Fruit fly (Drosophila melanogaster) whole organism, embryonic: ENCODE data around the gene Ass.

Experiments
- BtbVII ChIP-seq: fragments of 200-800 bp; sonication (Bioruptor generic); optimal IDR thresholded peaks from 3 replicates; lab custom pipeline; 2017; ENCODE audit warnings: missing biosample characterization, mild to moderate bottlenecking, missing genetic modification characterization
- CG10147 ChIP-seq: fragments of 200-800 bp; sonication (Bioruptor generic); optimal IDR thresholded peaks from 2 replicates; lab custom pipeline; 2019; ENCODE audit warnings: missing biosample characterization, mild to moderate bottlenecking, missing genetic modification characterization, moderate library complexity
- CG10565 ChIP-seq: fragments of 200-800 bp; sonication (Bioruptor generic); optimal IDR thresholded peaks from 3 replicates; lab custom pipeline; 2016; ENCODE audit warnings: missing biosample characterization, mild to moderate bottlenecking, missing genetic modification characterization
- CG12299 ChIP-seq: fragments of 200-800 bp; sonication (Bioruptor generic); optimal IDR thresholded peaks from 2 replicates; lab custom pipeline; 2018; ENCODE audit warnings: missing biosample characterization, mild to moderate bottlenecking, missing genetic modification characterization
- CG12391 ChIP-seq: fragments of 200-800 bp; sonication (Bioruptor generic); optimal IDR thresholded peaks from 3 replicates; lab custom pipeline; 2018; ENCODE audit warnings: missing biosample characterization, mild to moderate bottlenecking, missing genetic modification characterization, moderate library complexity
- CG13894 ChIP-seq: fragments of 200-800 bp; sonication (Bioruptor generic); optimal IDR thresholded peaks from 3 replicates; lab custom pipeline; 2018; ENCODE audit warnings: missing biosample characterization, mild to moderate bottlenecking, missing genetic modification characterization, moderate library complexity
- CG14667 ChIP-seq: fragments of 200-800 bp; sonication (Bioruptor generic); IDR thresholded peaks from 2 replicates; pipeline ENCODE4 v1.3.6; 2022; ENCODE audit warnings: missing biosample characterization, missing genetic modification characterization
- CG14710 ChIP-seq: fragments of 200-800 bp; sonication (Bioruptor generic); optimal IDR thresholded peaks from 3 replicates; lab custom pipeline; 2019; ENCODE audit warnings: missing biosample characterization, mild to moderate bottlenecking, missing genetic modification characterization, moderate library complexity
- CG1647 ChIP-seq: fragments of 200-800 bp; sonication (Bioruptor generic); optimal IDR thresholded peaks from 3 replicates; lab custom pipeline; 2016; ENCODE audit warnings: missing biosample characterization, missing genetic modification characterization
- CG17385 ChIP-seq: fragments of 200-800 bp; sonication (Bioruptor generic); optimal IDR thresholded peaks from 3 replicates; lab custom pipeline; 2018; ENCODE audit warnings: missing biosample characterization, mild to moderate bottlenecking, missing genetic modification characterization
- CG17829 ChIP-seq: fragments of 200-800 bp; optimal IDR thresholded peaks from 2 replicates; lab custom pipeline; 2019; ENCODE audit warnings: missing biosample characterization, mild to moderate bottlenecking, missing genetic modification characterization, moderate library complexity
- CG2712 ChIP-seq: fragments of 200-800 bp; optimal IDR thresholded peaks from 3 replicates; lab custom pipeline; 2019; ENCODE audit warnings: missing biosample characterization, mild to moderate bottlenecking, missing genetic modification characterization, moderate library complexity
- CG31441 ChIP-seq: fragments of 200-800 bp; sonication (Bioruptor generic); IDR thresholded peaks from 2 replicates; pipeline ENCODE4 v1.3.6; 2022; ENCODE audit warnings: missing biosample characterization, missing genetic modification characterization
- CG3995 ChIP-seq: fragments of 200-800 bp; sonication (Bioruptor generic); optimal IDR thresholded peaks from 3 replicates; lab custom pipeline; 2016; ENCODE audit warnings: missing biosample characterization, missing genetic modification characterization
- CG4820 ChIP-seq: fragments of 200-800 bp; sonication (Bioruptor generic); optimal IDR thresholded peaks from 3 replicates; lab custom pipeline; 2016; ENCODE audit warnings: missing biosample characterization, missing genetic modification characterization
- CG5180 ChIP-seq: fragments of 200-800 bp; sonication (Bioruptor generic); optimal IDR thresholded peaks from 3 replicates; lab custom pipeline; 2017; ENCODE audit warnings: missing biosample characterization, missing genetic modification characterization, mild to moderate bottlenecking, moderate library complexity, missing genetic modification reagents
- CG8359 ChIP-seq: fragments of 200-800 bp; sonication (Bioruptor generic); optimal IDR thresholded peaks from 2 replicates; lab custom pipeline; 2017; ENCODE audit warnings: missing biosample characterization, mild to moderate bottlenecking, missing genetic modification characterization, borderline replicate concordance
- Doc2 ChIP-seq: fragments of 200-800 bp; sonication (Bioruptor generic); IDR thresholded peaks from 2 replicates; pipeline ENCODE4 v1.3.6; 2022; ENCODE audit warnings: missing biosample characterization, missing genetic modification characterization
- H15 ChIP-seq: fragments of 200-800 bp; sonication (Bioruptor generic); IDR thresholded peaks from 3 replicates; pipeline ENCODE4 v1.3.6; 2022; ENCODE audit warnings: missing biosample characterization, missing genetic modification characterization
- HLH4C ChIP-seq: fragments of 200-800 bp; sonication (Bioruptor generic); IDR thresholded peaks from 3 replicates; pipeline ENCODE4 v1.3.6; 2022; ENCODE audit warnings: missing biosample characterization, missing genetic modification characterization; ENCODE audit not compliant: partially characterized antibody
- Lhr ChIP-seq: fragments of 200-800 bp; sonication (Bioruptor generic); optimal IDR thresholded peaks from 3 replicates; lab custom pipeline; 2017; ENCODE audit warnings: mild to moderate bottlenecking, missing biosample characterization, missing genetic modification reagents, missing genetic modification characterization
- Pdp1 ChIP-seq, 2 experiments: fragments of 200-800 bp; sonication (Bioruptor generic); optimal IDR thresholded peaks; 3 replicates each; lab custom pipeline; 2016; ENCODE audit warnings: missing biosample characterization in 2 of 2, missing genetic modification characterization in 2 of 2, mild to moderate bottlenecking in 1 of 2, moderate library complexity in 1 of 2
- Spps ChIP-seq: fragments of 200-800 bp; sonication (Bioruptor generic); optimal IDR thresholded peaks from 2 replicates; lab custom pipeline; 2018; ENCODE audit warnings: missing biosample characterization, mild to moderate bottlenecking, missing genetic modification characterization
- amos ChIP-seq: fragments of 200-800 bp; sonication (Bioruptor generic); IDR thresholded peaks from 2 replicates; pipeline ENCODE4 v1.3.6; 2022; ENCODE audit warnings: missing biosample characterization, missing genetic modification characterization; ENCODE audit not compliant: partially characterized antibody
- aop ChIP-seq: fragments of 200-800 bp; sonication (Bioruptor generic); IDR thresholded peaks from 2 replicates; pipeline ENCODE4 v1.3.6; 2022; ENCODE audit warnings: missing biosample characterization, missing genetic modification characterization
- ara ChIP-seq: fragments of 200-800 bp; sonication (Bioruptor generic); IDR thresholded peaks from 2 replicates; pipeline ENCODE4 v1.3.6; 2022; ENCODE audit warnings: missing biosample characterization, missing genetic modification characterization
- ash1 ChIP-seq: fragments of 200-800 bp; sonication (Bioruptor generic); optimal IDR thresholded peaks from 2 replicates; lab custom pipeline; 2018; ENCODE audit warnings: missing biosample characterization, mild to moderate bottlenecking, missing genetic modification characterization
- ato ChIP-seq: fragments of 200-800 bp; sonication (Bioruptor generic); IDR thresholded peaks from 2 replicates; pipeline ENCODE4 v1.3.6; 2022; ENCODE audit warnings: missing biosample characterization, missing genetic modification characterization; ENCODE audit not compliant: partially characterized antibody
- bsh ChIP-seq, 2 experiments: fragments of 200-800 bp; sonication (Bioruptor generic); optimal IDR thresholded peaks; 2 replicates each; lab custom pipeline; 2017 to 2018; ENCODE audit warnings: mild to moderate bottlenecking in 2 of 2, missing biosample characterization in 2 of 2, missing genetic modification characterization in 2 of 2, moderate library complexity in 1 of 2
- cg ChIP-seq: fragments of 200-800 bp; sonication (Bioruptor generic); optimal IDR thresholded peaks from 3 replicates; lab custom pipeline; 2019; ENCODE audit warnings: missing biosample characterization, mild to moderate bottlenecking, missing genetic modification characterization, moderate library complexity
- crol ChIP-seq: fragments of 200-800 bp; sonication (Bioruptor generic); IDR thresholded peaks from 2 replicates; pipeline ENCODE4 v1.3.6; 2022; ENCODE audit warnings: missing biosample characterization, missing genetic modification characterization
- dmrt99B ChIP-seq: fragments of 200-800 bp; sonication (Bioruptor generic); optimal IDR thresholded peaks from 2 replicates; lab custom pipeline; 2018; ENCODE audit warnings: missing biosample characterization, mild to moderate bottlenecking, missing genetic modification characterization, moderate library complexity
- eve ChIP-seq, 2 experiments: fragments of >200 bp; optimal IDR thresholded peaks; 2 replicates each; lab custom pipeline; 2017; ENCODE audit warnings: missing biosample characterization in 2 of 2, missing genetic modification characterization in 2 of 2
- fd96Cb ChIP-seq: fragments of 200-800 bp; sonication (Bioruptor generic); optimal IDR thresholded peaks from 2 replicates; lab custom pipeline; 2018; ENCODE audit warnings: missing biosample characterization, mild to moderate bottlenecking, missing genetic modification characterization, moderate library complexity
- fru ChIP-seq: fragments of >200 bp; optimal IDR thresholded peaks from 2 replicates; lab custom pipeline; 2017
- gcm ChIP-seq: fragments of 200-800 bp; sonication (Bioruptor generic); optimal IDR thresholded peaks from 2 replicates; lab custom pipeline; 2019; ENCODE audit warnings: missing biosample characterization, mild to moderate bottlenecking, missing genetic modification characterization, moderate library complexity
- gsb-n ChIP-seq: fragments of 200-800 bp; sonication (Bioruptor generic); optimal IDR thresholded peaks from 3 replicates; lab custom pipeline; 2018; ENCODE audit warnings: missing biosample characterization, mild to moderate bottlenecking, missing genetic modification characterization
- jing ChIP-seq: fragments of 200-800 bp; sonication (Bioruptor generic); optimal IDR thresholded peaks from 2 replicates; lab custom pipeline; 2018; ENCODE audit warnings: missing biosample characterization, mild to moderate bottlenecking, missing genetic modification characterization
- kah ChIP-seq: fragments of 200-800 bp; sonication (Bioruptor generic); optimal IDR thresholded peaks from 2 replicates; lab custom pipeline; 2018; ENCODE audit warnings: missing biosample characterization, mild to moderate bottlenecking, missing genetic modification characterization
- otp ChIP-seq: fragments of 200-800 bp; sonication (Bioruptor generic); IDR thresholded peaks from 3 replicates; pipeline ENCODE4, ENCODE4 v1.3.6; 2022; ENCODE audit warnings: missing biosample characterization, missing genetic modification characterization
- pho ChIP-seq: fragments of 200-800 bp; sonication (Bioruptor generic); optimal IDR thresholded peaks from 2 replicates; lab custom pipeline; 2016; ENCODE audit warnings: missing biosample characterization, missing genetic modification characterization
- pzg ChIP-seq: fragments of 200-800 bp; sonication (Bioruptor generic); optimal IDR thresholded peaks from 3 replicates; lab custom pipeline; 2018; ENCODE audit warnings: missing biosample characterization, mild to moderate bottlenecking, missing genetic modification characterization, moderate library complexity
- sd ChIP-seq: fragments of 200-800 bp; sonication (Bioruptor generic); optimal IDR thresholded peaks from 3 replicates; lab custom pipeline; 2018; ENCODE audit warnings: missing biosample characterization, mild to moderate bottlenecking, missing genetic modification characterization, moderate library complexity
- sim ChIP-seq: fragments of 200-800 bp; sonication (Bioruptor generic); IDR thresholded peaks from 2 replicates; pipeline ENCODE4 v1.3.6; 2022; ENCODE audit warnings: missing biosample characterization, missing genetic modification characterization
- sob ChIP-seq: fragments of 200-800 bp; sonication (Bioruptor generic); IDR thresholded peaks from 2 replicates; pipeline ENCODE4 v1.3.6; 2022; ENCODE audit warnings: missing biosample characterization, missing genetic modification characterization
- tio ChIP-seq: fragments of 200-800 bp; sonication (Bioruptor generic); optimal IDR thresholded peaks from 2 replicates; lab custom pipeline; 2017; ENCODE audit warnings: missing biosample characterization, missing genetic modification characterization, inconsistent platforms
- wdn ChIP-seq: fragments of 200-800 bp; sonication (Bioruptor generic); IDR thresholded peaks from 2 replicates; pipeline ENCODE4 v1.3.6; 2022; ENCODE audit warnings: missing biosample characterization, missing genetic modification characterization
- yki ChIP-seq: fragments of >200 bp; optimal IDR thresholded peaks from 3 replicates; lab custom pipeline; 2018
- zfh1 ChIP-seq: fragments of 200-800 bp; sonication (Bioruptor generic); IDR thresholded peaks from 3 replicates; pipeline ENCODE4 v1.3.6; 2022; ENCODE audit warnings: missing biosample characterization, missing genetic modification characterization

The Ass gene

DNA sequence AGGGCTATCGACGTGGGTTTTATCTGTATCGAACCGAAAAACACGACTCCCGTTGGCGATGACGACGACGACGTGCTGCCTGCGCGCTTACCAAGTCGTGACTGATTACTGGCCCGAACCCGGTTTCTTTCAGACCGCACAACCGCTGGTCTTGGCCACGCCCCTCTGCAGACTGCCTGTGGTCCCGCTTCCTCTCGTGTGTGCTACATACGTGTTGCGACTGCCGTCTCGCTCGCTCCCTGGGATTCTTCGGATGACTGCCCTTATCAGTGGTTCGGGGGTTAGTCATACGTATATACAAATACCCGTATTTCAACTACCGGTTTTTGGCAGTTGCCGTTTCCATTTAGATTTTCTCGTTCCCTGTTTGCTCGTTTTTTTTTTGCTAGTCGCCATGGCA is 34.2 kb upstream of the Ass start, which contains the start of gene lab (continued):
- TF ChIP-seq CG12299 (tag; lab: Kevin White, UChicago): no peak
- no peak for TF ChIP-seq fd96Cb (tag; lab: Kevin White, UChicago)
- TF ChIP-seq gcm (GFP tag; lab: Kevin White, UChicago): peak; percentile 91
- no peak for TF ChIP-seq CG13894 (tag; lab: Kevin White, UChicago)
- TF ChIP-seq Doc2: no peak
- no peak for TF ChIP-seq BtbVII
- no peak for TF ChIP-seq CG17385 (GFP tag; lab: Kevin White, UChicago)
- peak; percentile 14 for TF ChIP-seq jing (GFP tag; lab: Kevin White, UChicago)
- TF ChIP-seq otp (GFP tag; lab: Robert Waterston, UW): no peak

DNA sequence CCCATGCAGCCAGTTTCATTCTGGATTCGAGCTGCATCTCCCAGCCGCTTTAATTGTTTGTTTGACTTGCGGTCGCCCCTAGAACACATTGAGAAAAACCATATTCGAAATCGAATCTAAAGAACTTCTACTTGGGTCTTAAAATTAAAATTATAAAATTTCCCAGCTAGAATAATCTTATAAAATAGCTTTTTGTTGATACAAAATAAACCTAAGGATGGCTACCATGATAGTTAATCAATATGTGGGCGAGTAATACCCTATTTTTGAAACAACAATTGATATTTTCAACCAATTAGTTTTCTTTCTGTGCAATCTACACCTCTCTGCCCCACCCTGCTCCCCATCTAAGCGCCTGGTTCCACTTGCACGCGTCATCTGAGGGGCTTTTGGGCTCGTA is 30.3 kb upstream of the Ass start:
- TF ChIP-seq CG2712 (tag; lab: Kevin White, UChicago): peak; percentile 67
- no peak for TF ChIP-seq CG14667 (GFP tag; lab: Robert Waterston, UW)
- TF ChIP-seq CG4820 (GFP tag; lab: Kevin White, UChicago): peak; percentile 31
- TF ChIP-seq CG31441 (GFP tag; lab: Robert Waterston, UW): peak; percentile 31; the same call in 1 of the 2 replicates
- TF ChIP-seq otp (GFP tag; lab: Robert Waterston, UW): no peak
- no peak for TF ChIP-seq sd (tag; lab: Kevin White, UChicago)
- 0 out of 2 replicates have a peak, but pooled peaks have one; percentile 31 for TF ChIP-seq crol (GFP tag; lab: Robert Waterston, UW)
- no peak for TF ChIP-seq CG1647
- TF ChIP-seq H15 (GFP tag; lab: Robert Waterston, UW): no peak
- TF ChIP-seq kah (GFP tag; lab: Kevin White, UChicago): no peak
- peak; percentile 14 for TF ChIP-seq CG5180 (GFP tag; lab: Kevin White, UChicago)
- TF ChIP-seq CG10147 (GFP tag; lab: Kevin White, UChicago): no peak
- TF ChIP-seq fd96Cb (tag; lab: Kevin White, UChicago): peak; percentile 34
- no peak for TF ChIP-seq aop (GFP tag; lab: Robert Waterston, UW)
- no peak for TF ChIP-seq Lhr (GFP tag; lab: Kevin White, UChicago)
- TF ChIP-seq wdn: no peak
- peak; percentile 0 for TF ChIP-seq gcm (GFP tag; lab: Kevin White, UChicago)
- TF ChIP-seq sim (GFP tag; lab: Robert Waterston, UW): no peak
- TF ChIP-seq ara (GFP tag; lab: Robert Waterston, UW): peak; percentile 41; the same call in 1 of the 2 replicates
- TF ChIP-seq CG12391 (tag; lab: Kevin White, UChicago): peak; percentile 25
- TF ChIP-seq CG3995 (GFP tag; lab: Kevin White, UChicago): no peak
- peak; percentile 51 for TF ChIP-seq CG17829
- TF ChIP-seq Pdp1 (GFP tag; optimal IDR thresholded peaks at IDR 0.05; lab: Kevin White, UChicago): no peak
- TF ChIP-seq dmrt99B (tag; lab: Kevin White, UChicago): no peak
- TF ChIP-seq amos (GFP tag; lab: Robert Waterston, UW): no peak
- no peak for TF ChIP-seq yki (lab: Kevin White, UChicago)
- 0 out of 3 replicates have a peak, but pooled peaks have one; percentile 12 for TF ChIP-seq zfh1 (GFP tag; lab: Robert Waterston, UW)
- TF ChIP-seq ash1 (GFP tag; lab: Kevin White, UChicago): no peak
- no peak for TF ChIP-seq cg (GFP tag; lab: Kevin White, UChicago)
- TF ChIP-seq ato: no peak
- TF ChIP-seq gsb-n: peak; percentile 29
- no peak for TF ChIP-seq pzg (GFP tag; lab: Kevin White, UChicago)
- no peak for TF ChIP-seq HLH4C (GFP tag; lab: Robert Waterston, UW)
- TF ChIP-seq CG14710 (tag; lab: Kevin White, UChicago): peak; percentile 52
- TF ChIP-seq eve (GFP tag; optimal IDR thresholded peaks at IDR 0.05; lab: Kevin White, UChicago): no peak
- TF ChIP-seq Spps: peak; percentile 54
- TF ChIP-seq tio (GFP tag; lab: Kevin White, UChicago): no peak
- TF ChIP-seq CG10565 (GFP tag; lab: Kevin White, UChicago): no peak
- no peak for TF ChIP-seq pho (GFP tag; lab: Kevin White, UChicago)
- no peak for TF ChIP-seq fru (lab: Kevin White, UChicago)
- no peak for TF ChIP-seq sob (GFP tag; lab: Robert Waterston, UW)
- TF ChIP-seq bsh (GFP tag; optimal IDR thresholded peaks at IDR 0.05; lab: Kevin White, UChicago): peak in 1 of 2 experiments; percentile 72
- TF ChIP-seq CG8359: no peak
